Worm (Caenorhabditis elegans): ENCODE data around the gene R01E6.2.

- TF ChIP-seq sdc-2 (tag; optimal IDR thresholded peaks at IDR 0.05) (peak; percentile 88), fax-1 (tag; optimal IDR thresholded peaks at IDR 0.05) (no peak), nhr-232 (tag; optimal IDR thresholded peaks at IDR 0.05) (peak; percentile 58), ama-1 (optimal IDR thresholded peaks at IDR 0.05) (no peak), eyg-1 (tag; optimal IDR thresholded peaks at IDR 0.05) (peak; percentile 10), lin-11 (tag; optimal IDR thresholded peaks at IDR 0.05) (peak; percentile 8)
Observed at ce11 chrX:13527347-13528092, 38.8 kb downstream of the R01E6.2 start, which contains the start of gene pab-2.
